Worm (Caenorhabditis elegans) whole organism, L4 larva: Measurements from ENCODE around the gene T05C12.15.

Experiments
- D1046.2 ChIP-seq: fragments of 200-800 bp; sonication (Bioruptor generic); IDR thresholded peaks from 2 replicates; pipeline ENCODE4 v1.3.6; 2022; ENCODE audit warnings: missing genetic modification characterization, missing compliant biosample characterization
- F10B5.3 ChIP-seq: sonication (generic microtip); optimal IDR thresholded peaks from 2 replicates; lab custom pipeline; 2016; ENCODE audit warnings: mild to moderate bottlenecking, missing genetic modification characterization, missing compliant biosample characterization
- F49E8.2 ChIP-seq: sonication (generic microtip); optimal IDR thresholded peaks from 2 replicates; lab custom pipeline; 2016; ENCODE audit warnings: missing compliant biosample characterization, mild to moderate bottlenecking, missing genetic modification characterization, borderline replicate concordance
- R02D3.7 ChIP-seq: fragments of 150-350 bp; sonication (generic microtip); optimal IDR thresholded peaks from 3 replicates; lab custom pipeline; 2014; ENCODE audit warnings: missing biosample characterization, missing genetic modification characterization
- T20F7.1 ChIP-seq: fragments of 200-800 bp; sonication (Bioruptor generic); optimal IDR thresholded peaks from 2 replicates; lab custom pipeline; 2018; ENCODE audit warnings: mild to moderate bottlenecking, missing genetic modification characterization, missing compliant biosample characterization
- Y105C5A.15 ChIP-seq: fragments of 200-800 bp; sonication (Bioruptor generic); IDR thresholded peaks from 2 replicates; pipeline ENCODE4 v1.3.6; 2022; ENCODE audit warnings: missing genetic modification characterization, missing compliant biosample characterization
- Y5F2A.4 ChIP-seq: fragments of 200-800 bp; sonication (Bioruptor generic); optimal IDR thresholded peaks from 2 replicates; lab custom pipeline; 2018; ENCODE audit warnings: mild to moderate bottlenecking, missing genetic modification characterization, missing compliant biosample characterization
- ama-1 ChIP-seq: fragments of 150-350 bp; optimal IDR thresholded peaks from 2 replicates; lab custom pipeline; 2014; ENCODE audit warnings: inconsistent platforms, mixed read lengths
- ceh-28 ChIP-seq: fragments of 150-350 bp; optimal IDR thresholded peaks from 2 replicates; lab custom pipeline; 2014; ENCODE audit warnings: missing biosample characterization, missing genetic modification reagents, missing genetic modification characterization
- ceh-62 ChIP-seq: sonication (generic microtip); optimal IDR thresholded peaks from 2 replicates; lab custom pipeline; 2017; ENCODE audit warnings: missing biosample characterization, missing genetic modification characterization
- ceh-82 ChIP-seq: sonication (generic microtip); optimal IDR thresholded peaks from 2 replicates; lab custom pipeline; 2017; ENCODE audit warnings: missing biosample characterization, missing genetic modification characterization
- daf-16 ChIP-seq, 3 experiments: sonication (generic microtip); optimal IDR thresholded peaks; 2 replicates each; lab custom pipeline; 2016 to 2017; ENCODE audit warnings: missing genetic modification characterization in 3 of 3, missing genetic modification reagents in 3 of 3, mild to moderate bottlenecking in 2 of 3, missing compliant biosample characterization in 2 of 3, missing biosample characterization in 1 of 3, moderate library complexity in 1 of 3
- daf-8 ChIP-seq: fragments of 200-800 bp; sonication (Bioruptor generic); IDR thresholded peaks from 2 replicates; pipeline ENCODE4 v1.3.6; 2022; ENCODE audit warnings: missing genetic modification characterization, missing compliant biosample characterization
- dmd-6 ChIP-seq: fragments of 200-800 bp; sonication (Bioruptor generic); IDR thresholded peaks from 2 replicates; pipeline ENCODE4 v1.3.6; 2022; ENCODE audit warnings: missing genetic modification reagents, missing genetic modification characterization, missing compliant biosample characterization
- dpl-1 ChIP-seq: fragments of 150-350 bp; optimal IDR thresholded peaks from 2 replicates; lab custom pipeline; 2014; ENCODE audit warnings: missing biosample characterization, missing genetic modification reagents, missing genetic modification characterization
- duxl-1 ChIP-seq: sonication (generic microtip); optimal IDR thresholded peaks from 2 replicates; lab custom pipeline; 2016; ENCODE audit warnings: mild to moderate bottlenecking, missing genetic modification characterization, moderate library complexity, missing compliant biosample characterization; ENCODE audit not compliant: poor library complexity
- dve-1 ChIP-seq: sonication (generic microtip); optimal IDR thresholded peaks from 2 replicates; lab custom pipeline; 2017; ENCODE audit warnings: antibody characterized with exemption, mild to moderate bottlenecking, missing genetic modification characterization, missing compliant biosample characterization; ENCODE audit not compliant: insufficient read depth
- fkh-10 ChIP-seq: fragments of 150-350 bp; optimal IDR thresholded peaks from 2 replicates; lab custom pipeline; 2014; ENCODE audit warnings: missing biosample characterization, missing genetic modification reagents, missing genetic modification characterization
- hif-1 ChIP-seq, 2 experiments: sonication (generic microtip); optimal IDR thresholded peaks; 2 replicates each; lab custom pipeline; 2016 to 2017; ENCODE audit warnings: missing compliant biosample characterization in 2 of 2, missing genetic modification characterization in 2 of 2, missing genetic modification reagents in 2 of 2, missing genotype in 2 of 2, mild to moderate bottlenecking in 1 of 2
- hlh-30 ChIP-seq: sonication (generic microtip); optimal IDR thresholded peaks from 2 replicates; lab custom pipeline; 2017; ENCODE audit warnings: antibody characterized with exemption, mild to moderate bottlenecking, missing genetic modification characterization, missing compliant biosample characterization; ENCODE audit not compliant: insufficient read depth
- hmg-1.1 ChIP-seq: fragments of 200-800 bp; sonication (Bioruptor generic); IDR thresholded peaks from 2 replicates; pipeline ENCODE4 v1.3.6; 2022; ENCODE audit warnings: missing genetic modification reagents, missing genetic modification characterization, missing compliant biosample characterization
- jun-1 ChIP-seq: fragments of 150-350 bp; optimal IDR thresholded peaks from 2 replicates; lab custom pipeline; 2014; ENCODE audit warnings: missing biosample characterization, missing genetic modification reagents, missing genetic modification characterization
- lim-7 ChIP-seq: fragments of 200-800 bp; sonication (Bioruptor generic); IDR thresholded peaks from 2 replicates; pipeline ENCODE4 v1.3.6; 2022; ENCODE audit warnings: missing genetic modification characterization, missing compliant biosample characterization
- lin-1 ChIP-seq: fragments of 200-800 bp; sonication (Bioruptor generic); IDR thresholded peaks from 2 replicates; pipeline ENCODE4 v1.3.6; 2022; ENCODE audit warnings: missing genetic modification reagents, missing genetic modification characterization, missing compliant biosample characterization
- lin-29 ChIP-seq: fragments of 200-800 bp; sonication (Bioruptor generic); IDR thresholded peaks from 2 replicates; pipeline ENCODE4 v1.3.6; 2022; ENCODE audit warnings: missing genetic modification reagents, missing genetic modification characterization, missing compliant biosample characterization
- lin-38 ChIP-seq: fragments of 200-800 bp; sonication (Bioruptor generic); IDR thresholded peaks from 2 replicates; pipeline ENCODE4 v1.3.6; 2022; ENCODE audit warnings: missing genetic modification reagents, missing genetic modification characterization, missing compliant biosample characterization
- lsy-2 ChIP-seq, 2 experiments: fragments of 150-350 bp in 1 of 2; sonication (generic microtip) in 1 of 2; optimal IDR thresholded peaks; 2 replicates each; lab custom pipeline; 2014 to 2017; ENCODE audit warnings: missing biosample characterization in 2 of 2, missing genetic modification characterization in 2 of 2
- mdl-1 ChIP-seq, 2 experiments: fragments of 150-350 bp in 1 of 2; sonication (generic microtip) in 1 of 2; optimal IDR thresholded peaks; 2 replicates each; lab custom pipeline; 2014 to 2017; ENCODE audit warnings: missing biosample characterization in 2 of 2, missing genetic modification characterization in 2 of 2
- mdt-29 ChIP-seq: fragments of 200-800 bp; sonication (Bioruptor generic); IDR thresholded peaks from 2 replicates; pipeline ENCODE4 v1.3.6; 2022; ENCODE audit warnings: missing genetic modification reagents, missing genetic modification characterization, missing compliant biosample characterization
- mep-1 ChIP-seq: fragments of 150-350 bp; sonication (generic microtip); optimal IDR thresholded peaks from 3 replicates; lab custom pipeline; 2014; ENCODE audit warnings: missing biosample characterization, missing genetic modification characterization
- nhr-10 ChIP-seq: fragments of 150-350 bp; optimal IDR thresholded peaks from 2 replicates; lab custom pipeline; 2014; ENCODE audit warnings: missing biosample characterization, missing genetic modification characterization
- nhr-102 ChIP-seq: sonication (generic microtip); optimal IDR thresholded peaks from 2 replicates; lab custom pipeline; 2016; ENCODE audit warnings: mild to moderate bottlenecking, missing genetic modification characterization, moderate library complexity, missing compliant biosample characterization
- nhr-237 ChIP-seq: sonication (generic microtip); optimal IDR thresholded peaks from 2 replicates; lab custom pipeline; 2017; ENCODE audit warnings: missing biosample characterization, missing genetic modification characterization
- nhr-28 ChIP-seq: fragments of 150-350 bp; optimal IDR thresholded peaks from 2 replicates; lab custom pipeline; 2014; ENCODE audit warnings: missing biosample characterization, missing genetic modification characterization
- nhr-41 ChIP-seq: fragments of 200-800 bp; sonication (Bioruptor generic); IDR thresholded peaks from 2 replicates; pipeline ENCODE4 v1.3.6; 2022; ENCODE audit warnings: missing genetic modification reagents, missing genetic modification characterization, missing compliant biosample characterization
- nhr-42 ChIP-seq: fragments of 200-800 bp; sonication (Bioruptor generic); IDR thresholded peaks from 2 replicates; pipeline ENCODE4 v1.3.6; 2022; ENCODE audit warnings: missing genetic modification characterization, missing compliant biosample characterization
- nhr-6 ChIP-seq: fragments of 150-350 bp; optimal IDR thresholded peaks from 2 replicates; lab custom pipeline; 2014; ENCODE audit warnings: missing biosample characterization, missing genetic modification characterization
- nhr-77 ChIP-seq: fragments of 150-350 bp; optimal IDR thresholded peaks from 2 replicates; lab custom pipeline; 2014; ENCODE audit warnings: missing biosample characterization, missing genetic modification characterization
- php-3 ChIP-seq: fragments of 200-800 bp; sonication (Bioruptor generic); IDR thresholded peaks from 2 replicates; pipeline ENCODE4 v1.3.6; 2022; ENCODE audit warnings: missing genetic modification reagents, missing genetic modification characterization, missing compliant biosample characterization
- rbr-2 ChIP-seq: sonication (generic microtip); optimal IDR thresholded peaks from 2 replicates; lab custom pipeline; 2016; ENCODE audit warnings: missing genotype, missing genetic modification characterization, missing compliant biosample characterization
- saeg-2 ChIP-seq: fragments of 200-800 bp; sonication (Bioruptor generic); IDR thresholded peaks from 2 replicates; pipeline ENCODE4 v1.3.6; 2022; ENCODE audit warnings: missing genetic modification reagents, missing genetic modification characterization, missing compliant biosample characterization
- snpc-1.2 ChIP-seq: fragments of 200-800 bp; sonication (Bioruptor generic); IDR thresholded peaks from 2 replicates; pipeline ENCODE4 v1.3.6; 2022; ENCODE audit warnings: missing genetic modification reagents, missing genetic modification characterization, missing compliant biosample characterization
- unc-130 ChIP-seq: sonication (generic microtip); optimal IDR thresholded peaks from 2 replicates; lab custom pipeline; 2016; ENCODE audit warnings: missing genetic modification reagents, missing genetic modification characterization, missing compliant biosample characterization
- unc-39 ChIP-seq: sonication (generic microtip); optimal IDR thresholded peaks from 2 replicates; lab custom pipeline; 2017; ENCODE audit warnings: missing biosample characterization, missing genetic modification characterization
- unc-62 ChIP-seq, 3 experiments: fragments of 150-350 bp in 1 of 3; sonication (generic microtip); optimal IDR thresholded peaks in 2 of 3; peaks in 1 of 3; 1 replicate in 1 of 3; 2 replicates in 2 of 3; lab custom pipeline; 2014 to 2017; ENCODE audit warnings: missing biosample characterization in 3 of 3, missing genetic modification characterization in 3 of 3, missing genetic modification reagents in 3 of 3, missing genotype in 1 of 3
- zfp-2 ChIP-seq: sonication (generic microtip); optimal IDR thresholded peaks from 2 replicates; lab custom pipeline; 2016; ENCODE audit warnings: mild to moderate bottlenecking, missing genetic modification characterization, missing compliant biosample characterization
- zip-2 ChIP-seq: fragments of 150-350 bp; optimal IDR thresholded peaks from 2 replicates; lab custom pipeline; 2014; ENCODE audit warnings: missing biosample characterization, missing genetic modification characterization

Gene T05C12.15

ce11 chrII:8216433-8216832, 47.0 kb downstream of the T05C12.15 start, which contains the start of gene M110.3:
M110.3 (minus strand) TSS chrII:8216616.
- TF ChIP-seq mdt-29, result no peak
- peak in 1 of 2 experiments; percentile 76 for TF ChIP-seq lsy-2 (tag; optimal IDR thresholded peaks at IDR 0.05; lab: Kevin White, UChicago)
- TF ChIP-seq Y5F2A.4 (GFP tag; lab: Kevin White, UChicago), result no peak
- TF ChIP-seq zip-2 (tag; lab: Kevin White, UChicago), result no peak
- no peak for TF ChIP-seq daf-8 (GFP tag; lab: Robert Waterston, UW)
- TF ChIP-seq ama-1, result no peak
- TF ChIP-seq hif-1 (tag; optimal IDR thresholded peaks at IDR 0.05; lab: Kevin White, UChicago), result no peak
- no peak for TF ChIP-seq T20F7.1 (GFP tag; lab: Kevin White, UChicago)
- no peak for TF ChIP-seq nhr-10 (tag; lab: Kevin White, UChicago)
- TF ChIP-seq ceh-62, result no peak
- peak; percentile 45 for TF ChIP-seq hlh-30 (tag; lab: Kevin White, UChicago)
- no peak for TF ChIP-seq daf-16 (GFP tag; optimal IDR thresholded peaks at IDR 0.05; lab: Kevin White, UChicago)
- TF ChIP-seq daf-16 (tag; optimal IDR thresholded peaks at IDR 0.05; lab: Kevin White, UChicago), result peak; percentile 37
- TF ChIP-seq fkh-10, result peak; percentile 45
- peak; percentile 76 for TF ChIP-seq R02D3.7 (tag; lab: Kevin White, UChicago)
- peak; percentile 23 for TF ChIP-seq unc-130 (GFP tag; lab: Kevin White, UChicago)
- no peak for TF ChIP-seq duxl-1 (tag; lab: Kevin White, UChicago)
- TF ChIP-seq nhr-237 (tag; lab: Kevin White, UChicago), result no peak
- TF ChIP-seq lim-7, result no peak
- no peak for TF ChIP-seq unc-62 (GFP tag; optimal IDR thresholded peaks at IDR 0.05 in 1 of 2; lab: Kevin White, UChicago)
- TF ChIP-seq unc-62 (tag; optimal IDR thresholded peaks at IDR 0.05; lab: Kevin White, UChicago), result no peak
- 0 out of 2 replicates have a peak, but pooled peaks have one; percentile 25 for TF ChIP-seq lin-38 (GFP tag; lab: Robert Waterston, UW)
- no peak for TF ChIP-seq mdl-1 (tag; optimal IDR thresholded peaks at IDR 0.05; lab: Kevin White, UChicago)
- peak; percentile 17 for TF ChIP-seq nhr-28 (tag; lab: Kevin White, UChicago)
- peak; percentile 29 for TF ChIP-seq rbr-2
- no peak for TF ChIP-seq lin-29 (GFP tag; lab: Robert Waterston, UW)
- TF ChIP-seq ceh-28 (tag; lab: Kevin White, UChicago), result peak; percentile 42
- TF ChIP-seq dve-1 (tag; lab: Kevin White, UChicago), result peak; percentile 25
- no peak for TF ChIP-seq D1046.2 (GFP tag; lab: Robert Waterston, UW)
- TF ChIP-seq mep-1 (tag; lab: Kevin White, UChicago), result peak; percentile 38
- TF ChIP-seq Y105C5A.15, result no peak
- TF ChIP-seq hmg-1.1, result peak; percentile 57; the same call in 1 of the 2 replicates
- no peak for TF ChIP-seq nhr-41 (GFP tag; lab: Robert Waterston, UW)
- TF ChIP-seq dpl-1 (GFP tag; lab: Kevin White, UChicago), result peak; percentile 53
- TF ChIP-seq zfp-2, result no peak
- TF ChIP-seq, all 104 proteins: peak for 14

ce11 chrII:8216922-8217321, 47.5 kb downstream of the T05C12.15 start, which contains the start of gene ifg-1:
ifg-1 (plus strand) TSS chrII:8217222.
- TF ChIP-seq T20F7.1 (GFP tag; lab: Kevin White, UChicago), result no peak
- TF ChIP-seq dmd-6 (GFP tag; lab: Robert Waterston, UW), result no peak
- TF ChIP-seq nhr-77 (tag; lab: Kevin White, UChicago), result no peak
- no peak for TF ChIP-seq F49E8.2 (tag; lab: Kevin White, UChicago)
- TF ChIP-seq snpc-1.2 (GFP tag; lab: Robert Waterston, UW), result no peak
- no peak for TF ChIP-seq mep-1 (tag; lab: Kevin White, UChicago)
- TF ChIP-seq php-3 (GFP tag; lab: Robert Waterston, UW), result no peak
- no peak for TF ChIP-seq lin-1
- no peak for TF ChIP-seq nhr-42 (GFP tag; lab: Robert Waterston, UW)
- no peak for TF ChIP-seq saeg-2
- no peak for TF ChIP-seq ceh-82 (tag; lab: Kevin White, UChicago)
- no peak for TF ChIP-seq unc-39 (tag; lab: Kevin White, UChicago)
- no peak for TF ChIP-seq zfp-2
- TF ChIP-seq nhr-102, result no peak
- TF ChIP-seq jun-1, result no peak
- no peak for TF ChIP-seq lin-29 (GFP tag; lab: Robert Waterston, UW)
- TF ChIP-seq R02D3.7 (tag; lab: Kevin White, UChicago), result no peak
- no peak for TF ChIP-seq nhr-6 (tag; lab: Kevin White, UChicago)
- TF ChIP-seq F10B5.3 (tag; lab: Kevin White, UChicago), result no peak
